Worm (Caenorhabditis elegans): ENCODE results near the gene ZK488.6.

The ZK488.6 gene

DNA sequence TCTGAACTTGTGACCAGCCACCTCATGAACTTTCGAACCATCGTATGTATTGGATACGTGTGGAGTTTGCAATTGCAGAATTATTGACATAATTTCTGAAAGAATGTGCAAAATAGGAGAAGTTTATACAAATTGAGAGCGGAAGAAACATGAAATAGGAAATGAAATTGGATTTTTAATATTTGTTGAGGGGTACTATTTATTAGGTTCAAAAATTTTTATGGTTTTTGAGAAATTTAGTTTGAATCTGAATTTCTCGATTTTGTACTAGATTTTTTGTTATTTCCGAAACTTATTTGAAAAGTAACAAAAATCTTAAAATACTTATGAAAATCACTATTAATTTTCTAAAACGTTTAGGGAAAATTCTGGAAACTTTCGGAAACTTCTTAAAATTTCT lies 38.2 kb downstream of the ZK488.6 start, which contains the start of gene F48G7.9:
Gene F48G7.9 (minus strand): TSS at position 101 of the 400 bp plus-strand sequence.
- TF ChIP-seq nhr-20 (tag; optimal IDR thresholded peaks at IDR 0.05) (no peak), nhr-11 (tag; optimal IDR thresholded peaks at IDR 0.05) (no peak), nhr-28 (tag; optimal IDR thresholded peaks at IDR 0.05) (no peak), sox-4 (tag; optimal IDR thresholded peaks at IDR 0.05) (no peak), lir-3 (tag; optimal IDR thresholded peaks at IDR 0.05; ENCODE audit: poor library complexity) (no peak), egl-27 (tag; optimal IDR thresholded peaks at IDR 0.05) (no peak), snpc-4 (tag; optimal IDR thresholded peaks at IDR 0.05) (no peak), ceh-90 (tag; optimal IDR thresholded peaks at IDR 0.05) (no peak), fkh-4 (tag; optimal IDR thresholded peaks at IDR 0.05; ENCODE audit: borderline replicate concordance) (no peak), ama-1 (optimal IDR thresholded peaks at IDR 0.05) (no peak), mdl-1 (tag; optimal IDR thresholded peaks at IDR 0.05) (no peak), nhr-77 (tag; optimal IDR thresholded peaks at IDR 0.05) (no peak), dsc-1 (tag; optimal IDR thresholded peaks at IDR 0.05) (no peak), unc-98 (GFP tag; IDR thresholded peaks at IDR 0.05) (no peak), nhr-85 (tag) (no peak), mef-2 (tag; optimal IDR thresholded peaks at IDR 0.05) (no peak), elt-2 (tag; optimal IDR thresholded peaks at IDR 0.05) (no peak)

DNA sequence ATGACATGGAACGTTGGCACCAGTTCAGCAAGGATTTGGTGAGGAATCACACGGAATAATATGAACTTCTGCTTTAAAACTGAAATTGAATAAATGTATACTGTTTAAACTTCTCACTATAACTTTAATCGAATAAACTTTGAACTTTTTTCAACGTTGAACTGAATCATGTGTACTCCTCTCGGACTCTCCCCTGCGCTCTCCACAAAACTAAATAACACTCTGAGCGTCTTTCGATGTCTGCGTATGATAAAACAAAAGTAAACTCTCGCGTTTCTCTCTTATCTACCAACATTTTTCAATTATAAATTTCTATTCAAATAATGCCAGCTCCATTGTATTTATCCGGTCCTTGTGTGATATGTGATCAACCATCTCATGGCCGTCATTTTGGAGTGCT lies 41.5 kb downstream of the ZK488.6 start:
- TF ChIP-seq dsc-1 (tag; optimal IDR thresholded peaks at IDR 0.05) = no peak
- no peak for TF ChIP-seq ztf-11 (tag; optimal IDR thresholded peaks at IDR 0.05)
- TF ChIP-seq nhr-84 (tag; optimal IDR thresholded peaks at IDR 0.05) = no peak
- no peak for TF ChIP-seq egl-27 (tag; optimal IDR thresholded peaks at IDR 0.05)
- TF ChIP-seq isw-1 (GFP tag; IDR thresholded peaks at IDR 0.05) = no peak
- TF ChIP-seq ceh-88 (GFP tag; IDR thresholded peaks at IDR 0.05) = no peak
- no peak for TF ChIP-seq lsy-2 (tag; optimal IDR thresholded peaks at IDR 0.05)
- peak; percentile 30 for TF ChIP-seq snu-23 (GFP tag; optimal IDR thresholded peaks at IDR 0.05)
- TF ChIP-seq nhr-20 (tag; optimal IDR thresholded peaks at IDR 0.05) = peak; percentile 29
- no peak for TF ChIP-seq xbp-1 (tag; optimal IDR thresholded peaks at IDR 0.05)
- no peak for TF ChIP-seq mdl-1 (tag; optimal IDR thresholded peaks at IDR 0.05)
- TF ChIP-seq egl-13 (tag; optimal IDR thresholded peaks at IDR 0.05) = no peak
- no peak for TF ChIP-seq sup-37 (GFP tag; optimal IDR thresholded peaks at IDR 0.05)
- TF ChIP-seq efl-1 (optimal IDR thresholded peaks at IDR 0.05) = peak; percentile 11 to 22
- TF ChIP-seq efl-1 (GFP tag; optimal IDR thresholded peaks at IDR 0.05 in 1 of 2) = peak in 1 of 2 experiments; percentile 62
- TF ChIP-seq lin-35 (GFP tag; optimal IDR thresholded peaks at IDR 0.05) = peak in 1 of 2 experiments; percentile 32
- no peak for TF ChIP-seq ztf-4 (tag; optimal IDR thresholded peaks at IDR 0.05)

DNA sequence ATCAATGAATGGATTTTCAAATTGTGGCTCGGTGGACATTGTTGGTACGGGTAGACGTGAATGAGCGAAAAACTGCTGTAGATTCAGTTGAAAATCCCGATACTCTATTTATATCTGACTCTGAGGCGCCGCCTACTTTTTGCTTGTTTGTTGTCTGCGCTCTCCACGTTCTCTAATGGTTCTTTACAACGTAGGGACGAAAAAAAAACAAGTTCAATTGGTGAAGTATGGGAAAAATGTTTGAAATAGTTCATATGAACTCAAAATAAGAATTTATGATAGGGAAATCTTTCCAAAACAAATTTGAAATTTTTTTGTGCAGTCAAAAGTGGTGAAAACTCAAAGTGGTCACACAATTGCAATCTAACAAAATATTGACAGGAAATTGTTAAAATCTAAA lies 44.6 kb downstream of the ZK488.6 start, which contains the start of gene F48G7.10:
Gene F48G7.10 (minus strand): TSS at position 101 of the 400 bp plus-strand sequence.
- no peak for TF ChIP-seq nhr-77 (tag; optimal IDR thresholded peaks at IDR 0.05)
- peak; percentile 58 for TF ChIP-seq nhr-85 (tag)
- TF ChIP-seq vab-15 (tag; optimal IDR thresholded peaks at IDR 0.05) = no peak

DNA sequence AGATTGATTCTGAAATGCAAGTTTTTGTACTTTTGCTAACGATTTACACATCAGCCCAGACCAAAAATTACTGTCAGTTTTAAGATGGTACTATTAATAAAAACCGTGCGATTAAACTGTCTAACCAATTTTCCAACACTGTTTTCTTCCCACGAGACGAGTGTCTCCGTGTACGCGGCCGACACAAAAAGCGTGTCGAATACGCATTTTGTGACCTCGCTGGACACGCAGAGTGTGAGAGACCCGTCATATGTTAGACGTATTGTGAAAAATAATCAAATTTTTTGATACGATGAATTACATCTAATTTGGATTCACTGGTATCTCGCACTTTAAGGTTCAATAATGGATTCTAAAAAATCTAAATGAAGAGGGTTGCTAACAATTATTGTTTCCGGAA lies 45.3 kb downstream of the ZK488.6 start:
- TF ChIP-seq lin-14 (GFP tag; optimal IDR thresholded peaks at IDR 0.05) (peak; percentile 95), sup-37 (GFP tag; optimal IDR thresholded peaks at IDR 0.05) (no peak), nhr-71 (tag; optimal IDR thresholded peaks at IDR 0.05) (peak; percentile 27), blmp-1 (tag; optimal IDR thresholded peaks at IDR 0.05) (peak; percentile 35), lin-35 (GFP tag; optimal IDR thresholded peaks at IDR 0.05) (peak in 1 of 2 experiments; percentile 67), tbx-2 (tag; optimal IDR thresholded peaks at IDR 0.05) (no peak), snu-23 (GFP tag; optimal IDR thresholded peaks at IDR 0.05) (peak; percentile 44), mef-2 (tag; optimal IDR thresholded peaks at IDR 0.05) (no peak), mdl-1 (tag; optimal IDR thresholded peaks at IDR 0.05) (peak in 1 of 2 experiments; percentile 47), nhr-85 (tag) (peak; percentile 80), lin-39 (tag; optimal IDR thresholded peaks at IDR 0.05) (no peak), C16A3.4 (tag; optimal IDR thresholded peaks at IDR 0.05) (peak; percentile 27), unc-130 (tag; optimal IDR thresholded peaks at IDR 0.05) (peak; percentile 20), ceh-90 (tag; optimal IDR thresholded peaks at IDR 0.05) (no peak), elt-3 (tag; optimal IDR thresholded peaks at IDR 0.05) (peak in 1 of 6 experiments; percentile 8), Y116A8C.19 (tag; optimal IDR thresholded peaks at IDR 0.05; ENCODE audit: borderline replicate concordance) (no peak), nhr-20 (tag; optimal IDR thresholded peaks at IDR 0.05) (peak; percentile 33), lsy-2 (tag; optimal IDR thresholded peaks at IDR 0.05) (peak in 1 of 2 experiments; percentile 10), egl-13 (tag; optimal IDR thresholded peaks at IDR 0.05) (no peak), dpl-1 (GFP tag; optimal IDR thresholded peaks at IDR 0.05) (no peak), elt-2 (tag; optimal IDR thresholded peaks at IDR 0.05) (peak; percentile 29), nhr-90 (tag; optimal IDR thresholded peaks at IDR 0.05; ENCODE audit: poor library complexity) (peak; percentile 0), snpc-4 (tag; optimal IDR thresholded peaks at IDR 0.05) (peak; percentile 66)

Data from whole organism, L1 larva.